Fruit fly (Drosophila melanogaster): ENCODE measurements around the gene Ndc1.

The Ndc1 gene

dm6 chr3R:23921701-23922501 is 2.3 kb upstream of the Ndc1 start (continued):
- peak; percentile 21; the same call in 1 of the 2 replicates for TF ChIP-seq esg (GFP tag; conservative IDR thresholded peaks at IDR 0.05)
- peak; percentile 83 for TF ChIP-seq abd-A (tag; optimal IDR thresholded peaks at IDR 0.05)
- TF ChIP-seq CG6175 (GFP tag; IDR thresholded peaks at IDR 0.05) = no peak; the same call in 2 of the 3 replicates
- no peak for TF ChIP-seq Deaf1 (tag; optimal IDR thresholded peaks at IDR 0.05)
- TF ChIP-seq cg (GFP tag; optimal IDR thresholded peaks at IDR 0.05) = peak; percentile 92
- peak; percentile 81 for TF ChIP-seq kni (GFP tag; optimal IDR thresholded peaks at IDR 0.05)
- TF ChIP-seq CG12942 (GFP tag; optimal IDR thresholded peaks at IDR 0.05) = no peak
- TF ChIP-seq CG1603 (tag; optimal IDR thresholded peaks at IDR 0.05) = peak; percentile 29
- TF ChIP-seq CG9609 (GFP tag; optimal IDR thresholded peaks at IDR 0.05) = no peak
- no peak for TF ChIP-seq CG10274 (GFP tag; optimal IDR thresholded peaks at IDR 0.05)
- no peak for TF ChIP-seq tll (GFP tag; optimal IDR thresholded peaks at IDR 0.05)
- no peak for TF ChIP-seq Dref (GFP tag; IDR thresholded peaks at IDR 0.05)
- no peak for TF ChIP-seq CG8478 (optimal IDR thresholded peaks at IDR 0.05)
- peak; percentile 52; the same call in 1 of the 2 replicates for TF ChIP-seq lmd (GFP tag; IDR thresholded peaks at IDR 0.05)
- TF ChIP-seq Ada2b (GFP tag; IDR thresholded peaks at IDR 0.05) = peak; percentile 46
- peak; percentile 5 for TF ChIP-seq CG13287 (GFP tag; IDR thresholded peaks at IDR 0.05; ENCODE audit: partially characterized antibody)
- TF ChIP-seq inv (GFP tag; IDR thresholded peaks at IDR 0.05; ENCODE audit: partially characterized antibody) = no peak; the same call in 1 of the 2 replicates
- TF ChIP-seq vfl (GFP tag; optimal IDR thresholded peaks at IDR 0.05) = no peak
- TF ChIP-seq Vsx1 (GFP tag; optimal IDR thresholded peaks at IDR 0.05) = no peak
- TF ChIP-seq kah (GFP tag; optimal IDR thresholded peaks at IDR 0.05) = peak; percentile 57
- no peak for TF ChIP-seq CG12155 (GFP tag; optimal IDR thresholded peaks at IDR 0.05)
- no peak for TF ChIP-seq Bteb2 (GFP tag; optimal IDR thresholded peaks at IDR 0.05)
- peak; percentile 18 for TF ChIP-seq CG5180 (GFP tag; optimal IDR thresholded peaks at IDR 0.05)
- TF ChIP-seq CG14014 (GFP tag; IDR thresholded peaks at IDR 0.05) = peak; percentile 20; the same call in 1 of the 2 replicates
- peak; percentile 15 for TF ChIP-seq CG18476 (GFP tag; optimal IDR thresholded peaks at IDR 0.05)
- TF ChIP-seq CG7987 (GFP tag; optimal IDR thresholded peaks at IDR 0.05) = peak; percentile 83
- no peak for TF ChIP-seq dan (GFP tag; IDR thresholded peaks at IDR 0.05)
- no peak for TF ChIP-seq wor (GFP tag; IDR thresholded peaks at IDR 0.05)
- TF ChIP-seq CG6791 (GFP tag; IDR thresholded peaks at IDR 0.05; ENCODE audit: partially characterized antibody) = no peak
- peak; percentile 32 for TF ChIP-seq CG9817 (tag; optimal IDR thresholded peaks at IDR 0.05)
- no peak for TF ChIP-seq sens-2 (GFP tag; IDR thresholded peaks at IDR 0.05)
- TF ChIP-seq ems (GFP tag; optimal IDR thresholded peaks at IDR 0.05) = no peak
- TF ChIP-seq ranshi (GFP tag; IDR thresholded peaks at IDR 0.05) = peak; percentile 62; the same call in 1 of the 2 replicates
- TF ChIP-seq ro (GFP tag; IDR thresholded peaks at IDR 0.05) = no peak
- no peak for TF ChIP-seq CG14965 (GFP tag; optimal IDR thresholded peaks at IDR 0.05; ENCODE audit: borderline replicate concordance)
- no peak for TF ChIP-seq fd64A (GFP tag; optimal IDR thresholded peaks at IDR 0.05)
- no peak for TF ChIP-seq Hand (GFP tag; optimal IDR thresholded peaks at IDR 0.05)
- TF ChIP-seq CG14860 (GFP tag; IDR thresholded peaks at IDR 0.05; ENCODE audit: partially characterized antibody) = no peak
- no peak for TF ChIP-seq toy (GFP tag; IDR thresholded peaks at IDR 0.05)
- TF ChIP-seq CG3847 (GFP tag; IDR thresholded peaks at IDR 0.05) = no peak
- TF ChIP-seq pum (GFP tag; optimal IDR thresholded peaks at IDR 0.05) = no peak
- TF ChIP-seq al (GFP tag; IDR thresholded peaks at IDR 0.05) = no peak
- TF ChIP-seq exex (tag; optimal IDR thresholded peaks at IDR 0.05) = no peak
- no peak for TF ChIP-seq HLH4C (GFP tag; IDR thresholded peaks at IDR 0.05; ENCODE audit: partially characterized antibody)
- TF ChIP-seq CG9932 (GFP tag; IDR thresholded peaks at IDR 0.05) = peak; percentile 34; the same call in 1 of the 2 replicates
- peak; percentile 90 for TF ChIP-seq ftz-f1 (GFP tag; optimal IDR thresholded peaks at IDR 0.05)
- no peak for TF ChIP-seq Lim3 (GFP tag; IDR thresholded peaks at IDR 0.05)
- peak; percentile 31 for TF ChIP-seq CG2712 (tag; optimal IDR thresholded peaks at IDR 0.05)
- no peak for TF ChIP-seq CG18011 (GFP tag; optimal IDR thresholded peaks at IDR 0.05)
